Fruit fly (Drosophila melanogaster): ENCODE data around the gene rux.

dm6 chrX:5992767-5993325 is 44.8 kb downstream of the rux start:
- TF ChIP-seq psq (optimal IDR thresholded peaks at IDR 0.05), result no peak
- TF ChIP-seq pan (optimal IDR thresholded peaks at IDR 0.05), result no peak
- no peak for TF ChIP-seq usp (GFP tag; optimal IDR thresholded peaks at IDR 0.05)
- no peak for TF ChIP-seq EcR (GFP tag; optimal IDR thresholded peaks at IDR 0.05)
- TF ChIP-seq CG8478 (optimal IDR thresholded peaks at IDR 0.05), result no peak
- no peak for TF ChIP-seq Dll (optimal IDR thresholded peaks at IDR 0.05)

Measured in whole organism.